Worm (Caenorhabditis elegans) whole organism, mixed stage, embryonic: ENCODE results near the gene F59A6.13.
A peak's percentile ranks its signal among the peaks of the same experiment; 100 is the strongest.

Source experiments
- M03D4.4 ChIP-seq: sonication (generic microtip); optimal IDR thresholded peaks from 2 replicates; lab custom pipeline; 2017; ENCODE audit warnings: mild to moderate bottlenecking, missing genetic modification characterization, missing compliant biosample characterization
- bed-3 ChIP-seq: fragments of 200-800 bp; sonication (Bioruptor generic); optimal IDR thresholded peaks from 3 replicates; lab custom pipeline; 2018; ENCODE audit warnings: mild to moderate bottlenecking, missing genetic modification characterization, moderate library complexity, missing compliant biosample characterization
- blmp-1 ChIP-seq: fragments of 150-350 bp; optimal IDR thresholded peaks from 2 replicates; lab custom pipeline; 2014; ENCODE audit warnings: missing biosample characterization, missing genetic modification characterization
- ceh-39 ChIP-seq: fragments of 150-350 bp; optimal IDR thresholded peaks from 2 replicates; lab custom pipeline; 2014; ENCODE audit warnings: missing biosample characterization, missing genetic modification characterization
- ceh-43 ChIP-seq: fragments of 200-800 bp; sonication (Bioruptor generic); optimal IDR thresholded peaks from 2 replicates; lab custom pipeline; 2018; ENCODE audit warnings: mild to moderate bottlenecking, missing genetic modification characterization, moderate library complexity, missing compliant biosample characterization
- ceh-83 ChIP-seq: fragments of 200-800 bp; sonication (Bioruptor generic); optimal IDR thresholded peaks from 2 replicates; lab custom pipeline; 2018; ENCODE audit warnings: mild to moderate bottlenecking, missing genetic modification characterization, missing compliant biosample characterization
- ces-1 ChIP-seq: fragments of 150-350 bp; optimal IDR thresholded peaks from 2 replicates; lab custom pipeline; 2014; ENCODE audit warnings: missing biosample characterization, missing genetic modification reagents, missing genetic modification characterization
- cnd-1 ChIP-seq: fragments of 200-800 bp; sonication (Bioruptor generic); optimal IDR thresholded peaks from 2 replicates; lab custom pipeline; 2018; ENCODE audit warnings: mild to moderate bottlenecking, missing genetic modification characterization, missing compliant biosample characterization
- drap-1 ChIP-seq: fragments of 200-800 bp; sonication (Bioruptor generic); optimal IDR thresholded peaks from 3 replicates; lab custom pipeline; 2018; ENCODE audit warnings: mild to moderate bottlenecking, missing genetic modification characterization, missing compliant biosample characterization
- elt-1 ChIP-seq: sonication (generic microtip); optimal IDR thresholded peaks from 2 replicates; lab custom pipeline; 2017; ENCODE audit warnings: missing genetic modification characterization, mild to moderate bottlenecking, missing compliant biosample characterization, antibody characterized with exemption, moderate library complexity, borderline replicate concordance; ENCODE audit not compliant: insufficient read depth
- flh-1 ChIP-seq: fragments of 200-800 bp; sonication (Bioruptor generic); optimal IDR thresholded peaks from 2 replicates; lab custom pipeline; 2018; ENCODE audit warnings: mild to moderate bottlenecking, missing genetic modification characterization, moderate library complexity, missing compliant biosample characterization
- ham-2 ChIP-seq: fragments of 200-800 bp; sonication (Bioruptor generic); optimal IDR thresholded peaks from 2 replicates; lab custom pipeline; 2018; ENCODE audit warnings: mild to moderate bottlenecking, missing genetic modification characterization, missing compliant biosample characterization
- hlh-1 ChIP-seq: fragments of 150-350 bp; optimal IDR thresholded peaks from 2 replicates; lab custom pipeline; 2014; ENCODE audit warnings: missing biosample characterization, missing genetic modification reagents, missing genetic modification characterization
- lin-13 ChIP-seq: fragments of 150-350 bp; optimal IDR thresholded peaks from 2 replicates; lab custom pipeline; 2014; ENCODE audit warnings: missing biosample characterization, missing genetic modification characterization
- lin-32 ChIP-seq: fragments of 200-800 bp; sonication (Bioruptor generic); optimal IDR thresholded peaks from 2 replicates; lab custom pipeline; 2018; ENCODE audit warnings: mild to moderate bottlenecking, missing genetic modification characterization, missing compliant biosample characterization
- lsy-2 ChIP-seq: fragments of 150-350 bp; optimal IDR thresholded peaks from 2 replicates; lab custom pipeline; 2014; ENCODE audit warnings: missing biosample characterization, missing genetic modification characterization
- mab-5 ChIP-seq: fragments of 150-350 bp; optimal IDR thresholded peaks from 2 replicates; lab custom pipeline; 2014; ENCODE audit warnings: missing biosample characterization, missing genetic modification characterization
- mep-1 ChIP-seq: fragments of 150-350 bp; optimal IDR thresholded peaks from 2 replicates; lab custom pipeline; 2017; ENCODE audit warnings: missing biosample characterization, missing genetic modification reagents, missing genetic modification characterization, inconsistent platforms
- mls-2 ChIP-seq: sonication (generic microtip); optimal IDR thresholded peaks from 2 replicates; lab custom pipeline; 2016; ENCODE audit warnings: mild to moderate bottlenecking, missing genetic modification characterization, moderate library complexity, missing compliant biosample characterization
- nhr-12 ChIP-seq: fragments of 150-350 bp; optimal IDR thresholded peaks from 2 replicates; lab custom pipeline; 2014; ENCODE audit warnings: missing biosample characterization, missing genetic modification characterization
- nhr-2 ChIP-seq: fragments of 150-350 bp; optimal IDR thresholded peaks from 2 replicates; lab custom pipeline; 2014; ENCODE audit warnings: missing biosample characterization, missing genetic modification characterization
- nhr-237 ChIP-seq: fragments of 150-350 bp; optimal IDR thresholded peaks from 2 replicates; lab custom pipeline; 2014; ENCODE audit warnings: missing biosample characterization, missing genetic modification characterization
- nhr-28 ChIP-seq: fragments of 150-350 bp; optimal IDR thresholded peaks from 2 replicates; lab custom pipeline; 2014; ENCODE audit warnings: missing biosample characterization, missing genetic modification characterization
- nhr-76 ChIP-seq: sonication (generic microtip); optimal IDR thresholded peaks from 2 replicates; lab custom pipeline; 2017; ENCODE audit warnings: missing biosample characterization, missing genetic modification characterization
- pha-4 ChIP-seq: fragments of 150-350 bp; optimal IDR thresholded peaks from 2 replicates; lab custom pipeline; 2018; ENCODE audit warnings: missing biosample characterization, missing genetic modification reagents, missing genetic modification characterization
- sem-2 ChIP-seq: fragments of 200-800 bp; sonication (Bioruptor generic); optimal IDR thresholded peaks from 2 replicates; lab custom pipeline; 2018; ENCODE audit warnings: mild to moderate bottlenecking, missing genetic modification characterization, missing compliant biosample characterization
- snpc-4 ChIP-seq: fragments of 150-350 bp; optimal IDR thresholded peaks from 2 replicates; lab custom pipeline; 2014; ENCODE audit warnings: missing biosample characterization, missing genetic modification characterization
- sptf-1 ChIP-seq: sonication (generic microtip); optimal IDR thresholded peaks from 2 replicates; lab custom pipeline; 2017; ENCODE audit warnings: mild to moderate bottlenecking, missing genetic modification characterization, moderate library complexity, missing compliant biosample characterization
- tbx-8 ChIP-seq: fragments of 200-800 bp; sonication (Bioruptor generic); optimal IDR thresholded peaks from 2 replicates; lab custom pipeline; 2018; ENCODE audit warnings: mild to moderate bottlenecking, missing genetic modification characterization, moderate library complexity, missing compliant biosample characterization
- unc-120 ChIP-seq: sonication (generic microtip); optimal IDR thresholded peaks from 2 replicates; lab custom pipeline; 2017; ENCODE audit warnings: missing genetic modification characterization, missing compliant biosample characterization; ENCODE audit not compliant: poor library complexity, severe bottlenecking
- unc-39 ChIP-seq: fragments of 150-350 bp; optimal IDR thresholded peaks from 2 replicates; lab custom pipeline; 2014; ENCODE audit warnings: missing biosample characterization, missing genetic modification characterization
- unc-62 ChIP-seq: fragments of 150-350 bp; optimal IDR thresholded peaks from 2 replicates; lab custom pipeline; 2014; ENCODE audit warnings: missing biosample characterization, missing genetic modification reagents, missing genetic modification characterization
- zip-8 ChIP-seq: fragments of 150-350 bp; optimal IDR thresholded peaks from 2 replicates; lab custom pipeline; 2014; ENCODE audit warnings: missing biosample characterization, missing genetic modification characterization

F59A6.13 gene

ce11 chrII:5056254-5056653 is 33.6 kb downstream of the F59A6.13 start:
- TF ChIP-seq mab-5, result no peak
- no peak for TF ChIP-seq ceh-83 (GFP tag; lab: Kevin White, UChicago)
- TF ChIP-seq zip-8, result no peak
- no peak for TF ChIP-seq nhr-237 (tag; lab: Kevin White, UChicago)
- no peak for TF ChIP-seq ceh-39 (tag; lab: Kevin White, UChicago)
- no peak for TF ChIP-seq lin-32 (GFP tag; lab: Kevin White, UChicago)
- TF ChIP-seq hlh-1, result no peak
- no peak for TF ChIP-seq unc-120
- TF ChIP-seq nhr-12, result no peak
- TF ChIP-seq pha-4, result no peak
- TF ChIP-seq drap-1 (GFP tag; lab: Kevin White, UChicago), result no peak
- TF ChIP-seq sem-2 (GFP tag; lab: Kevin White, UChicago), result no peak
- TF ChIP-seq ces-1 (GFP tag; lab: Kevin White, UChicago), result no peak
- no peak for TF ChIP-seq elt-1 (tag; lab: Kevin White, UChicago)
- TF ChIP-seq snpc-4 (tag; lab: Kevin White, UChicago), result no peak
- no peak for TF ChIP-seq blmp-1

ce11 chrII:5057315-5057714 is 34.7 kb downstream of the F59A6.13 start:
- TF ChIP-seq mls-2 (tag; lab: Kevin White, UChicago), result peak; percentile 47
- peak; percentile 55 for TF ChIP-seq M03D4.4
- TF ChIP-seq unc-120, result no peak
- TF ChIP-seq sem-2 (GFP tag; lab: Kevin White, UChicago), result peak; percentile 41
- TF ChIP-seq nhr-76, result no peak
- peak; percentile 60 for TF ChIP-seq sptf-1
- TF ChIP-seq flh-1 (GFP tag; lab: Kevin White, UChicago), result no peak
- TF ChIP-seq tbx-8, result peak; percentile 35
- TF ChIP-seq drap-1 (GFP tag; lab: Kevin White, UChicago), result peak; percentile 44
- TF ChIP-seq blmp-1, result no peak
- no peak for TF ChIP-seq mep-1 (tag; lab: Kevin White, UChicago)
- peak; percentile 1 for TF ChIP-seq bed-3 (GFP tag; lab: Kevin White, UChicago)
- no peak for TF ChIP-seq nhr-28 (tag; lab: Kevin White, UChicago)
- no peak for TF ChIP-seq mab-5
- TF ChIP-seq ceh-43 (GFP tag; lab: Kevin White, UChicago), result no peak
- peak; percentile 73 for TF ChIP-seq ceh-83 (GFP tag; lab: Kevin White, UChicago)
- TF ChIP-seq ham-2 (GFP tag; lab: Kevin White, UChicago), result peak; percentile 17

- TF ChIP-seq tbx-8 (no peak), cnd-1 (tag; lab: Kevin White, UChicago) (no peak), mab-5 (no peak), lsy-2 (tag; lab: Kevin White, UChicago) (no peak), mls-2 (tag; lab: Kevin White, UChicago) (no peak), nhr-2 (tag; lab: Kevin White, UChicago) (no peak), unc-120 (no peak), ceh-39 (tag; lab: Kevin White, UChicago) (no peak), unc-62 (GFP tag; lab: Kevin White, UChicago) (no peak), lin-13 (tag; lab: Kevin White, UChicago) (no peak), bed-3 (GFP tag; lab: Kevin White, UChicago) (no peak), drap-1 (GFP tag; lab: Kevin White, UChicago) (no peak), elt-1 (tag; lab: Kevin White, UChicago) (no peak)
These were observed 35.4 kb downstream of the F59A6.13 start, which contains the start of gene C27A2.12 for ce11 chrII:5058036-5058435. Gene C27A2.12 (minus strand): TSS chrII:5058136.

ce11 chrII:5060719-5061118 is 38.1 kb downstream of the F59A6.13 start, which contains the start of gene pho-12:
Gene pho-12 (minus strand): TSS chrII:5060819.
- TF ChIP-seq blmp-1 (no peak), unc-39 (tag; lab: Kevin White, UChicago) (no peak), nhr-28 (tag; lab: Kevin White, UChicago) (no peak), lin-13 (tag; lab: Kevin White, UChicago) (no peak), nhr-76 (no peak), sptf-1 (no peak)
- TF ChIP-seq, all 35 proteins: peak for 0
